Fruit fly (Drosophila melanogaster) whole organism, prepupa: Measurements from ENCODE around the gene Prosbeta2.
A peak's percentile ranks its signal among the peaks of the same experiment; 100 is the strongest.

Experiments used
- CG10631 ChIP-seq: fragments of 200-800 bp; sonication (Bioruptor generic); optimal IDR thresholded peaks from 2 replicates; lab custom pipeline; 2016; ENCODE audit warnings: missing biosample characterization, missing genetic modification characterization
- CG10669 ChIP-seq: fragments of 200-800 bp; sonication (Bioruptor generic); optimal IDR thresholded peaks from 3 replicates; lab custom pipeline; 2018; ENCODE audit warnings: missing biosample characterization, mild to moderate bottlenecking, missing genetic modification characterization, moderate library complexity
- CG11294 ChIP-seq: fragments of 200-800 bp; sonication (Bioruptor generic); IDR thresholded peaks from 2 replicates; pipeline ENCODE4 v1.3.6; 2022; ENCODE audit warnings: missing biosample characterization, missing genetic modification characterization
- CG11902 ChIP-seq: fragments of 200-800 bp; sonication (Bioruptor generic); optimal IDR thresholded peaks from 3 replicates; lab custom pipeline; 2016; ENCODE audit warnings: missing biosample characterization, missing genetic modification characterization
- CG1621 ChIP-seq: fragments of 200-800 bp; sonication (Bioruptor generic); optimal IDR thresholded peaks from 3 replicates; lab custom pipeline; 2018; ENCODE audit warnings: missing biosample characterization, mild to moderate bottlenecking, missing genetic modification characterization
- CG16779 ChIP-seq: fragments of 200-800 bp; sonication (Bioruptor generic); optimal IDR thresholded peaks from 3 replicates; lab custom pipeline; 2017; ENCODE audit warnings: missing biosample characterization, mild to moderate bottlenecking, missing genetic modification characterization
- CG3032 ChIP-seq: fragments of 200-800 bp; optimal IDR thresholded peaks from 2 replicates; lab custom pipeline; 2019; ENCODE audit warnings: missing biosample characterization, mild to moderate bottlenecking, missing genetic modification characterization, moderate library complexity
- CG31627 ChIP-seq: fragments of 200-800 bp; sonication (Bioruptor generic); optimal IDR thresholded peaks from 3 replicates; lab custom pipeline; 2016; ENCODE audit warnings: missing biosample characterization, missing genetic modification characterization
- CG32006 ChIP-seq: fragments of 200-800 bp; sonication (Bioruptor generic); optimal IDR thresholded peaks from 3 replicates; lab custom pipeline; 2017; ENCODE audit warnings: missing biosample characterization, mild to moderate bottlenecking, missing genetic modification characterization
- CG34406 ChIP-seq: fragments of 200-800 bp; sonication (Bioruptor generic); optimal IDR thresholded peaks from 3 replicates; lab custom pipeline; 2016; ENCODE audit warnings: missing biosample characterization, missing genetic modification characterization
- CG3919 ChIP-seq: fragments of 200-800 bp; sonication (Bioruptor generic); optimal IDR thresholded peaks from 3 replicates; lab custom pipeline; 2016; ENCODE audit warnings: missing biosample characterization, missing genetic modification characterization
- CG6792 ChIP-seq: fragments of 200-800 bp; sonication (Bioruptor generic); optimal IDR thresholded peaks from 3 replicates; lab custom pipeline; 2016; ENCODE audit warnings: missing biosample characterization, missing genetic modification characterization
- CG6808 ChIP-seq: fragments of 200-800 bp; sonication (Bioruptor generic); optimal IDR thresholded peaks from 3 replicates; lab custom pipeline; 2017; ENCODE audit warnings: missing biosample characterization, missing genetic modification characterization, mild to moderate bottlenecking, moderate library complexity, missing genetic modification reagents
- CG7368 ChIP-seq: fragments of 200-800 bp; sonication (Bioruptor generic); optimal IDR thresholded peaks from 3 replicates; lab custom pipeline; 2016; ENCODE audit warnings: missing biosample characterization, missing genetic modification characterization
- CG8119 ChIP-seq: fragments of 200-800 bp; sonication (Bioruptor generic); IDR thresholded peaks from 3 replicates; pipeline ENCODE4 v1.3.6; 2022; ENCODE audit warnings: missing biosample characterization, missing genetic modification characterization
- CG8319 ChIP-seq: fragments of 200-800 bp; sonication (Bioruptor generic); optimal IDR thresholded peaks from 3 replicates; lab custom pipeline; 2016; ENCODE audit warnings: missing biosample characterization, missing genetic modification characterization
- CG8632 ChIP-seq: fragments of 200-800 bp; sonication (Bioruptor generic); optimal IDR thresholded peaks from 3 replicates; lab custom pipeline; 2016; ENCODE audit warnings: missing biosample characterization, missing genetic modification characterization
- CG9139 ChIP-seq: fragments of 200-800 bp; sonication (Bioruptor generic); optimal IDR thresholded peaks from 3 replicates; lab custom pipeline; 2017; ENCODE audit warnings: missing biosample characterization, mild to moderate bottlenecking, missing genetic modification characterization
- Eip75B ChIP-seq: fragments of 200-800 bp; sonication (Bioruptor generic); optimal IDR thresholded peaks from 3 replicates; lab custom pipeline; 2016; ENCODE audit warnings: missing biosample characterization, missing genetic modification characterization
- Eip78C ChIP-seq: fragments of 200-800 bp; sonication (Bioruptor generic); peaks from one replicate; lab custom pipeline; 2016; ENCODE audit warnings: missing biosample characterization, missing genetic modification characterization
- Eip93F ChIP-seq: fragments of 200-800 bp; sonication (Bioruptor generic); optimal IDR thresholded peaks from 2 replicates; lab custom pipeline; 2016; ENCODE audit warnings: missing biosample characterization, mild to moderate bottlenecking, missing genetic modification characterization
- Ets21C ChIP-seq: fragments of 200-800 bp; sonication (Bioruptor generic); optimal IDR thresholded peaks from 3 replicates; lab custom pipeline; 2016; ENCODE audit warnings: missing biosample characterization, missing genetic modification characterization
- Gug ChIP-seq: fragments of 200-800 bp; sonication (Bioruptor generic); IDR thresholded peaks from 2 replicates; pipeline ENCODE4 v1.3.6; 2022; ENCODE audit warnings: missing biosample characterization, missing genetic modification characterization
- Hr38 ChIP-seq: sonication (Bioruptor generic); optimal IDR thresholded peaks from 2 replicates; lab custom pipeline; 2016; ENCODE audit warnings: missing biosample characterization, missing genetic modification characterization
- Hr39 ChIP-seq: fragments of 200-800 bp; sonication (Bioruptor generic); optimal IDR thresholded peaks from 2 replicates; lab custom pipeline; 2016; ENCODE audit warnings: missing biosample characterization, missing genetic modification characterization
- Hr4 ChIP-seq: fragments of 200-800 bp; sonication (Bioruptor generic); optimal IDR thresholded peaks from 3 replicates; lab custom pipeline; 2016; ENCODE audit warnings: missing biosample characterization, missing genetic modification characterization
- Lpt ChIP-seq: fragments of 200-800 bp; sonication (Bioruptor generic); optimal IDR thresholded peaks from 3 replicates; lab custom pipeline; 2016; ENCODE audit warnings: missing biosample characterization, missing genetic modification characterization
- Smox ChIP-seq: fragments of 200-800 bp; sonication (Bioruptor generic); optimal IDR thresholded peaks from 3 replicates; lab custom pipeline; 2016; ENCODE audit warnings: missing biosample characterization, missing genetic modification characterization
- Sox14 ChIP-seq: fragments of 200-800 bp; sonication (Bioruptor generic); optimal IDR thresholded peaks from 3 replicates; lab custom pipeline; 2016; ENCODE audit warnings: missing biosample characterization, missing genetic modification characterization
- Sox15 ChIP-seq: fragments of 200-800 bp; sonication (Bioruptor generic); optimal IDR thresholded peaks from 3 replicates; lab custom pipeline; 2016; ENCODE audit warnings: missing biosample characterization, missing genetic modification characterization
- achi ChIP-seq: fragments of 200-800 bp; sonication (Bioruptor generic); optimal IDR thresholded peaks from 3 replicates; lab custom pipeline; 2016; ENCODE audit warnings: missing biosample characterization, missing genetic modification characterization
- cyc ChIP-seq: fragments of 200-800 bp; sonication (Bioruptor generic); optimal IDR thresholded peaks from 3 replicates; lab custom pipeline; 2016; ENCODE audit warnings: missing biosample characterization, missing genetic modification characterization
- dac ChIP-seq: fragments of 200-800 bp; sonication (Bioruptor generic); optimal IDR thresholded peaks from 2 replicates; lab custom pipeline; 2017; ENCODE audit warnings: missing biosample characterization, mild to moderate bottlenecking, missing genetic modification characterization
- dsx ChIP-seq: fragments of 200-800 bp; optimal IDR thresholded peaks from 3 replicates; lab custom pipeline; 2019; ENCODE audit warnings: missing biosample characterization, mild to moderate bottlenecking, missing genetic modification characterization, moderate library complexity; ENCODE audit not compliant: poor library complexity, severe bottlenecking
- eg ChIP-seq: fragments of 200-800 bp; sonication (Bioruptor generic); IDR thresholded peaks from 3 replicates; pipeline ENCODE4 v1.3.6; 2022; ENCODE audit warnings: missing biosample characterization, missing genetic modification characterization
- esn ChIP-seq: fragments of 200-800 bp; sonication (Bioruptor generic); optimal IDR thresholded peaks from 2 replicates; lab custom pipeline; 2016; ENCODE audit warnings: missing biosample characterization, mild to moderate bottlenecking, missing genetic modification characterization, moderate library complexity
- fd59A ChIP-seq: fragments of 200-800 bp; sonication (Bioruptor generic); optimal IDR thresholded peaks from 2 replicates; lab custom pipeline; 2017; ENCODE audit warnings: missing biosample characterization, mild to moderate bottlenecking, missing genetic modification characterization, missing genetic modification reagents
- fd85E ChIP-seq: fragments of 200-800 bp; sonication (Bioruptor generic); optimal IDR thresholded peaks from 3 replicates; lab custom pipeline; 2016; ENCODE audit warnings: missing biosample characterization, missing genetic modification characterization
- lz ChIP-seq: fragments of 200-800 bp; sonication (Bioruptor generic); optimal IDR thresholded peaks from 3 replicates; lab custom pipeline; 2016; ENCODE audit warnings: missing biosample characterization, missing genetic modification characterization
- net ChIP-seq: fragments of 200-800 bp; sonication (Bioruptor generic); optimal IDR thresholded peaks from 3 replicates; lab custom pipeline; 2016; ENCODE audit warnings: missing biosample characterization, missing genetic modification characterization
- pdm3 ChIP-seq: fragments of 200-800 bp; sonication (Bioruptor generic); optimal IDR thresholded peaks from 3 replicates; lab custom pipeline; 2016; ENCODE audit warnings: missing biosample characterization, missing genetic modification characterization
- salr ChIP-seq, 2 experiments: fragments of 200-800 bp; sonication (Bioruptor generic); optimal IDR thresholded peaks; 3 replicates each; lab custom pipeline; 2016 to 2018; ENCODE audit warnings: missing biosample characterization in 2 of 2, missing genetic modification characterization in 2 of 2, mild to moderate bottlenecking in 1 of 2
- spab ChIP-seq: fragments of 200-800 bp; sonication (Bioruptor generic); optimal IDR thresholded peaks from 2 replicates; lab custom pipeline; 2017; ENCODE audit warnings: missing biosample characterization, mild to moderate bottlenecking, missing genetic modification characterization, missing genetic modification reagents
- ss ChIP-seq, 2 experiments: fragments of 200-800 bp; sonication (Bioruptor generic); optimal IDR thresholded peaks; 2 replicates in 1 of 2; 3 replicates in 1 of 2; lab custom pipeline; 2017 to 2018; ENCODE audit warnings: mild to moderate bottlenecking in 2 of 2, missing biosample characterization in 2 of 2, missing genetic modification characterization in 2 of 2, moderate library complexity in 1 of 2
- svp ChIP-seq: fragments of 200-800 bp; sonication (Bioruptor generic); peaks from one replicate; lab custom pipeline; 2016; ENCODE audit warnings: missing biosample characterization, missing genetic modification characterization
- topi ChIP-seq: fragments of 200-800 bp; sonication (Bioruptor generic); optimal IDR thresholded peaks from 3 replicates; lab custom pipeline; 2016; ENCODE audit warnings: missing biosample characterization, missing genetic modification characterization
- vri ChIP-seq: fragments of 200-800 bp; sonication (Bioruptor generic); optimal IDR thresholded peaks from 3 replicates; lab custom pipeline; 2016; ENCODE audit warnings: missing biosample characterization, mild to moderate bottlenecking, missing genetic modification characterization

Prosbeta2 gene

dm6 chr3L:14982675-14983084 is 17.1 kb upstream of the Prosbeta2 start, which contains the start of gene CG5114:
Gene CG5114 (plus strand): TSS chr3L:14982835.
- peak; percentile 40 for TF ChIP-seq Sox14 (GFP tag; lab: Kevin White, UChicago)
- no peak for TF ChIP-seq Lpt (GFP tag; lab: Kevin White, UChicago)
- no peak for TF ChIP-seq fd59A (GFP tag; lab: Kevin White, UChicago)
- peak; percentile 5 for TF ChIP-seq CG3032 (tag; lab: Kevin White, UChicago)
- no peak for TF ChIP-seq CG16779
- TF ChIP-seq CG6792 (GFP tag; lab: Kevin White, UChicago): no peak
- peak; percentile 3 for TF ChIP-seq Hr39 (GFP tag; lab: Kevin White, UChicago)
- TF ChIP-seq esn: peak; percentile 21
- peak; percentile 22 for TF ChIP-seq topi (GFP tag; lab: Kevin White, UChicago)
- TF ChIP-seq CG9139 (GFP tag; lab: Kevin White, UChicago): no peak
- TF ChIP-seq lz (GFP tag; lab: Kevin White, UChicago): peak; percentile 38
- no peak for TF ChIP-seq achi (GFP tag; lab: Kevin White, UChicago)
- TF ChIP-seq CG8632 (GFP tag; lab: Kevin White, UChicago): no peak
- TF ChIP-seq CG6808 (GFP tag; lab: Kevin White, UChicago): no peak
- TF ChIP-seq Ets21C (GFP tag; lab: Kevin White, UChicago): no peak
- no peak for TF ChIP-seq CG7368 (GFP tag; lab: Kevin White, UChicago)
- TF ChIP-seq Smox (GFP tag; lab: Kevin White, UChicago): no peak
- TF ChIP-seq Eip75B (GFP tag; lab: Kevin White, UChicago): no peak
- TF ChIP-seq CG32006 (GFP tag; lab: Kevin White, UChicago): no peak
- TF ChIP-seq Sox15: no peak
- TF ChIP-seq Hr38 (GFP tag; lab: Kevin White, UChicago): no peak
- peak; percentile 22 for TF ChIP-seq pdm3 (GFP tag; lab: Kevin White, UChicago)
- TF ChIP-seq Gug (GFP tag; lab: Robert Waterston, UW): no peak
- peak; percentile 23 for TF ChIP-seq cyc (GFP tag; lab: Kevin White, UChicago)
- peak; percentile 18 for TF ChIP-seq CG3919 (GFP tag; lab: Kevin White, UChicago)
- TF ChIP-seq CG10669 (GFP tag; lab: Kevin White, UChicago): no peak
- TF ChIP-seq dsx: no peak
- no peak for TF ChIP-seq net (GFP tag; lab: Kevin White, UChicago)
- TF ChIP-seq Hr4 (GFP tag; lab: Kevin White, UChicago): no peak
- no peak for TF ChIP-seq eg
- no peak for TF ChIP-seq Eip93F (GFP tag; lab: Kevin White, UChicago)
- peak; percentile 29 for TF ChIP-seq CG31627 (GFP tag; lab: Kevin White, UChicago)
- no peak for TF ChIP-seq Eip78C (GFP tag; lab: Kevin White, UChicago)
- TF ChIP-seq dac (GFP tag; lab: Kevin White, UChicago): no peak

dm6 chr3L:14984521-14985150 is 15.1 kb upstream of the Prosbeta2 start, which contains the start of gene mnd:
Gene mnd (plus strand): TSS chr3L:14985100.
- TF ChIP-seq Sox14 (GFP tag; lab: Kevin White, UChicago) (peak; percentile 87), salr (GFP tag; optimal IDR thresholded peaks at IDR 0.05; lab: Kevin White, UChicago) (peak; percentile 10 to 84), Eip75B (GFP tag; lab: Kevin White, UChicago) (peak; percentile 68), CG6808 (GFP tag; lab: Kevin White, UChicago) (peak; percentile 57), CG34406 (GFP tag; lab: Kevin White, UChicago) (peak; percentile 50), CG10669 (GFP tag; lab: Kevin White, UChicago) (peak; percentile 65), CG11294 (GFP tag; lab: Robert Waterston, UW) (peak; percentile 84), fd85E (GFP tag; lab: Kevin White, UChicago) (no peak), svp (GFP tag; lab: Kevin White, UChicago) (peak; percentile 72), Eip78C (GFP tag; lab: Kevin White, UChicago) (peak; percentile 94), achi (GFP tag; lab: Kevin White, UChicago) (peak; percentile 79), CG1621 (tag; lab: Kevin White, UChicago) (peak; percentile 50), vri (no peak), CG3032 (tag; lab: Kevin White, UChicago) (peak; percentile 63), CG11902 (GFP tag; lab: Kevin White, UChicago) (peak; percentile 15), ss (GFP tag; optimal IDR thresholded peaks at IDR 0.05; lab: Kevin White, UChicago) (peak; percentile 26 to 56), Lpt (GFP tag; lab: Kevin White, UChicago) (peak; percentile 87), CG3919 (GFP tag; lab: Kevin White, UChicago) (peak; percentile 84), dac (GFP tag; lab: Kevin White, UChicago) (no peak), CG10631 (GFP tag; lab: Kevin White, UChicago) (peak; percentile 68), CG31627 (GFP tag; lab: Kevin White, UChicago) (no peak), spab (GFP tag; lab: Kevin White, UChicago) (peak; percentile 57), cyc (GFP tag; lab: Kevin White, UChicago) (peak; percentile 39), Hr39 (GFP tag; lab: Kevin White, UChicago) (no peak), CG9139 (GFP tag; lab: Kevin White, UChicago) (no peak), esn (peak; percentile 52), CG8319 (GFP tag; lab: Kevin White, UChicago) (peak; percentile 12), CG16779 (peak; percentile 54), fd59A (GFP tag; lab: Kevin White, UChicago) (peak; percentile 47), CG8119 (GFP tag; lab: Robert Waterston, UW) (peak; percentile 93), Ets21C (GFP tag; lab: Kevin White, UChicago) (no peak)
